Worm (Caenorhabditis elegans) whole organism, midembryonic: ENCODE results near the gene fbxa-88.

Source experiments
- T22C8.4 ChIP-seq: fragments of 200-800 bp; sonication (Bioruptor generic); IDR thresholded peaks from 2 replicates; pipeline ENCODE4 v1.3.6; 2022; ENCODE audit warnings: missing genetic modification characterization, missing compliant biosample characterization
- cog-1 ChIP-seq: sonication (generic microtip); optimal IDR thresholded peaks from 2 replicates; lab custom pipeline; 2016; ENCODE audit warnings: missing genetic modification characterization, missing compliant biosample characterization
- flt-1 ChIP-seq: fragments of 200-800 bp; sonication (Bioruptor generic); IDR thresholded peaks from 2 replicates; pipeline ENCODE4 v1.3.6; 2022; ENCODE audit warnings: missing genetic modification characterization, missing compliant biosample characterization
- klf-2 ChIP-seq: fragments of 200-800 bp; sonication (Bioruptor generic); conservative IDR thresholded peaks from 2 replicates; pipeline ENCODE4 v1.3.6; 2022; ENCODE audit warnings: missing genetic modification reagents, missing genetic modification characterization, missing compliant biosample characterization
- med-1 ChIP-seq: sonication (generic microtip); optimal IDR thresholded peaks from 2 replicates; lab custom pipeline; 2017; ENCODE audit warnings: missing genetic modification characterization, mild to moderate bottlenecking, missing compliant biosample characterization, antibody characterized with exemption, missing genetic modification reagents; ENCODE audit not compliant: insufficient read depth
- ref-1 ChIP-seq: fragments of 200-800 bp; sonication (Bioruptor generic); conservative IDR thresholded peaks from 2 replicates; pipeline ENCODE4 v1.3.6; 2022; ENCODE audit warnings: missing genetic modification reagents, missing genetic modification characterization, missing compliant biosample characterization
- tab-1 ChIP-seq: fragments of 200-800 bp; sonication (Bioruptor generic); IDR thresholded peaks from 2 replicates; pipeline ENCODE4 v1.3.6; 2022; ENCODE audit warnings: missing genetic modification characterization, missing compliant biosample characterization
- ztf-23 ChIP-seq: fragments of 200-800 bp; sonication (Bioruptor generic); IDR thresholded peaks from 2 replicates; pipeline ENCODE4 v1.3.6; 2022; ENCODE audit warnings: missing genetic modification reagents, missing genetic modification characterization, missing compliant biosample characterization
- ztf-29 ChIP-seq: fragments of 200-800 bp; sonication (Bioruptor generic); IDR thresholded peaks from 2 replicates; pipeline ENCODE4 v1.3.6; 2022; ENCODE audit warnings: missing genetic modification reagents, missing genetic modification characterization, missing compliant biosample characterization

fbxa-88 gene

ce11 chrV:16124739-16125138 lies 18.2 kb downstream of the fbxa-88 start, which contains the start of gene nhr-111:
Gene nhr-111 (minus strand): TSS chrV:16124839.
- TF ChIP-seq ztf-23: no peak
- TF ChIP-seq ref-1 (GFP tag; lab: Robert Waterston, UW): no peak
- no peak for TF ChIP-seq T22C8.4 (GFP tag; lab: Robert Waterston, UW)
- no peak for TF ChIP-seq tab-1 (GFP tag; lab: Robert Waterston, UW)
- no peak for TF ChIP-seq klf-2 (GFP tag; lab: Robert Waterston, UW)
- TF ChIP-seq ztf-29 (GFP tag; lab: Robert Waterston, UW): no peak
- TF ChIP-seq med-1 (GFP tag; lab: Kevin White, UChicago): no peak
- no peak for TF ChIP-seq flt-1 (GFP tag; lab: Robert Waterston, UW)
- TF ChIP-seq cog-1 (tag; lab: Kevin White, UChicago): no peak

- no peak for TF ChIP-seq flt-1 (GFP tag; lab: Robert Waterston, UW)
- TF ChIP-seq klf-2 (GFP tag; lab: Robert Waterston, UW): no peak
- TF ChIP-seq med-1 (GFP tag; lab: Kevin White, UChicago): no peak
- no peak for TF ChIP-seq cog-1 (tag; lab: Kevin White, UChicago)
- TF ChIP-seq tab-1 (GFP tag; lab: Robert Waterston, UW): no peak
- TF ChIP-seq ref-1 (GFP tag; lab: Robert Waterston, UW): no peak
- no peak for TF ChIP-seq ztf-29 (GFP tag; lab: Robert Waterston, UW)
Measured at ce11 chrV:16121451-16121850, 21.5 kb downstream of the fbxa-88 start.

- no peak for TF ChIP-seq flt-1 (GFP tag; lab: Robert Waterston, UW)
- TF ChIP-seq T22C8.4 (GFP tag; lab: Robert Waterston, UW): no peak
- no peak for TF ChIP-seq med-1 (GFP tag; lab: Kevin White, UChicago)
- no peak for TF ChIP-seq ztf-23
- TF ChIP-seq ztf-29 (GFP tag; lab: Robert Waterston, UW): no peak
- no peak for TF ChIP-seq cog-1 (tag; lab: Kevin White, UChicago)
- no peak for TF ChIP-seq ref-1 (GFP tag; lab: Robert Waterston, UW)
- no peak for TF ChIP-seq klf-2 (GFP tag; lab: Robert Waterston, UW)
- TF ChIP-seq tab-1 (GFP tag; lab: Robert Waterston, UW): no peak
Measured at ce11 chrV:16120922-16121321, 22.0 kb downstream of the fbxa-88 start, which contains the start of gene skr-3. Gene skr-3 (plus strand): TSS chrV:16121084.

- TF ChIP-seq med-1 (GFP tag; lab: Kevin White, UChicago) (no peak), cog-1 (tag; lab: Kevin White, UChicago) (no peak), ref-1 (GFP tag; lab: Robert Waterston, UW) (no peak), flt-1 (GFP tag; lab: Robert Waterston, UW) (no peak), T22C8.4 (GFP tag; lab: Robert Waterston, UW) (no peak), ztf-23 (no peak), tab-1 (GFP tag; lab: Robert Waterston, UW) (no peak), klf-2 (GFP tag; lab: Robert Waterston, UW) (no peak), ztf-29 (GFP tag; lab: Robert Waterston, UW) (no peak)
Measured at ce11 chrV:16120499-16120898, 22.4 kb downstream of the fbxa-88 start.

- TF ChIP-seq med-1 (GFP tag; lab: Kevin White, UChicago) (no peak), flt-1 (GFP tag; lab: Robert Waterston, UW) (no peak), klf-2 (GFP tag; lab: Robert Waterston, UW) (no peak), ref-1 (GFP tag; lab: Robert Waterston, UW) (no peak), cog-1 (tag; lab: Kevin White, UChicago) (no peak), ztf-23 (no peak), tab-1 (GFP tag; lab: Robert Waterston, UW) (no peak), T22C8.4 (GFP tag; lab: Robert Waterston, UW) (no peak), ztf-29 (GFP tag; lab: Robert Waterston, UW) (no peak)
Measured at ce11 chrV:16118601-16119000, 24.3 kb downstream of the fbxa-88 start, which contains the start of gene str-103. Gene str-103 (minus strand): TSS chrV:16118701.

ce11 chrV:16115381-16115780 lies 27.5 kb downstream of the fbxa-88 start, which contains the start of gene str-25:
Gene str-25 (plus strand): TSS chrV:16115681.
- TF ChIP-seq ref-1 (GFP tag; lab: Robert Waterston, UW): no peak
- TF ChIP-seq cog-1 (tag; lab: Kevin White, UChicago): no peak
- no peak for TF ChIP-seq ztf-29 (GFP tag; lab: Robert Waterston, UW)
- no peak for TF ChIP-seq klf-2 (GFP tag; lab: Robert Waterston, UW)
- no peak for TF ChIP-seq T22C8.4 (GFP tag; lab: Robert Waterston, UW)
- TF ChIP-seq ztf-23: no peak
- TF ChIP-seq flt-1 (GFP tag; lab: Robert Waterston, UW): no peak
- no peak for TF ChIP-seq med-1 (GFP tag; lab: Kevin White, UChicago)
- no peak for TF ChIP-seq tab-1 (GFP tag; lab: Robert Waterston, UW)

- TF ChIP-seq cog-1 (tag; lab: Kevin White, UChicago) (no peak), ztf-29 (GFP tag; lab: Robert Waterston, UW) (no peak), ref-1 (GFP tag; lab: Robert Waterston, UW) (no peak), ztf-23 (no peak), flt-1 (GFP tag; lab: Robert Waterston, UW) (no peak), klf-2 (GFP tag; lab: Robert Waterston, UW) (no peak), T22C8.4 (GFP tag; lab: Robert Waterston, UW) (no peak), med-1 (GFP tag; lab: Kevin White, UChicago) (no peak), tab-1 (GFP tag; lab: Robert Waterston, UW) (no peak)
Measured at ce11 chrV:16114237-16114636, 28.7 kb downstream of the fbxa-88 start, which contains the start of gene srxa-16. Gene srxa-16 (minus strand): TSS chrV:16114337.

ce11 chrV:16103594-16103993 lies 39.3 kb downstream of the fbxa-88 start, which contains the start of gene argk-1:
Gene argk-1 (plus strand): TSS chrV:16103894.
- TF ChIP-seq klf-2 (GFP tag; lab: Robert Waterston, UW): no peak
- TF ChIP-seq cog-1 (tag; lab: Kevin White, UChicago): no peak
- no peak for TF ChIP-seq ztf-23

ce11 chrV:16100103-16100730 lies 42.7 kb downstream of the fbxa-88 start, which contains the start of gene cth-1:
Gene cth-1 (plus strand): TSS chrV:16100680.
- TF ChIP-seq ref-1 (GFP tag; lab: Robert Waterston, UW) (no peak), cog-1 (tag; lab: Kevin White, UChicago) (no peak), klf-2 (GFP tag; lab: Robert Waterston, UW) (no peak), med-1 (GFP tag; lab: Kevin White, UChicago) (no peak), tab-1 (GFP tag; lab: Robert Waterston, UW) (no peak), flt-1 (GFP tag; lab: Robert Waterston, UW) (no peak), ztf-29 (GFP tag; lab: Robert Waterston, UW) (no peak), T22C8.4 (GFP tag; lab: Robert Waterston, UW) (no peak), ztf-23 (no peak)
